Fruit fly (Drosophila melanogaster): ENCODE results near the gene PrBP.

Gene PrBP

dm6 chr2L:8694250-8694704 lies 8.5 kb upstream of the PrBP start (continued):
- TF ChIP-seq sob (GFP tag; IDR thresholded peaks at IDR 0.05) (peak; percentile 37; the same call in 1 of the 2 replicates), CG12155 (GFP tag; optimal IDR thresholded peaks at IDR 0.05) (no peak), rib (GFP tag; IDR thresholded peaks at IDR 0.05) (peak; percentile 52), CG17385 (GFP tag; optimal IDR thresholded peaks at IDR 0.05) (peak; percentile 15), ash1 (GFP tag; optimal IDR thresholded peaks at IDR 0.05) (peak; percentile 35), CG14441 (GFP tag; IDR thresholded peaks at IDR 0.05) (0 out of 2 replicates have a peak, but pooled peaks have one; percentile 14), CG6813 (GFP tag; optimal IDR thresholded peaks at IDR 0.05) (peak; percentile 6), NfI (GFP tag; optimal IDR thresholded peaks at IDR 0.05) (peak; percentile 11), CG10543 (GFP tag; optimal IDR thresholded peaks at IDR 0.05) (peak; percentile 87), Atf3 (GFP tag; optimal IDR thresholded peaks at IDR 0.05) (no peak), Deaf1 (tag; optimal IDR thresholded peaks at IDR 0.05) (peak; percentile 80), CG15514 (GFP tag; optimal IDR thresholded peaks at IDR 0.05) (peak; percentile 42), zfh1 (GFP tag; IDR thresholded peaks at IDR 0.05) (0 out of 3 replicates have a peak, but pooled peaks have one; percentile 45), B-H2 (GFP tag; optimal IDR thresholded peaks at IDR 0.05) (peak; percentile 12), chm (GFP tag; IDR thresholded peaks at IDR 0.05) (peak; percentile 63; the same call in 1 of the 2 replicates), CG32772 (GFP tag; IDR thresholded peaks at IDR 0.05) (0 out of 2 replicates have a peak, but pooled peaks have one; percentile 13), mld (GFP tag; IDR thresholded peaks at IDR 0.05; ENCODE audit: partially characterized antibody) (no peak), exex (tag; optimal IDR thresholded peaks at IDR 0.05) (peak; percentile 98), crp (GFP tag; optimal IDR thresholded peaks at IDR 0.05) (no peak), cg (GFP tag; optimal IDR thresholded peaks at IDR 0.05) (peak; percentile 24), kay (GFP tag; optimal IDR thresholded peaks at IDR 0.05) (peak; percentile 24), ATbp (GFP tag; optimal IDR thresholded peaks at IDR 0.05) (peak; percentile 30), CG31365 (tag; optimal IDR thresholded peaks at IDR 0.05) (peak; percentile 5), CrebB (tag; optimal IDR thresholded peaks at IDR 0.05) (peak; percentile 55), ci (GFP tag; IDR thresholded peaks at IDR 0.05) (peak; percentile 66; the same call in 2 of the 3 replicates), CG15011 (GFP tag; optimal IDR thresholded peaks at IDR 0.05) (peak; percentile 10), Stat92E (GFP tag; optimal IDR thresholded peaks at IDR 0.05) (peak in 1 of 3 experiments; percentile 6), h (optimal IDR thresholded peaks at IDR 0.05) (no peak), CG11560 (tag; IDR thresholded peaks at IDR 0.05) (no peak), CG12071 (GFP tag; optimal IDR thresholded peaks at IDR 0.05) (peak; percentile 19), CG7839 (tag; optimal IDR thresholded peaks at IDR 0.05) (peak; percentile 7), grn (GFP tag; optimal IDR thresholded peaks at IDR 0.05) (peak; percentile 56), tap (tag; optimal IDR thresholded peaks at IDR 0.05) (peak; percentile 48), wdn (GFP tag; IDR thresholded peaks at IDR 0.05) (0 out of 2 replicates have a peak, but pooled peaks have one; percentile 23), CG13894 (tag; optimal IDR thresholded peaks at IDR 0.05) (peak; percentile 91), dmrt99B (tag; optimal IDR thresholded peaks at IDR 0.05) (peak; percentile 22), CG31388 (GFP tag; optimal IDR thresholded peaks at IDR 0.05) (no peak), CG12219 (GFP tag; optimal IDR thresholded peaks at IDR 0.05) (peak; percentile 43), Pdp1 (GFP tag; optimal IDR thresholded peaks at IDR 0.05) (peak in 1 of 2 experiments; percentile 34), MTF-1 (GFP tag; optimal IDR thresholded peaks at IDR 0.05; ENCODE audit: borderline replicate concordance) (peak; percentile 12), sug (tag; optimal IDR thresholded peaks at IDR 0.05) (peak; percentile 97), CG15269 (tag; optimal IDR thresholded peaks at IDR 0.05) (no peak), gro (GFP tag; optimal IDR thresholded peaks at IDR 0.05) (peak; percentile 70), lov (optimal IDR thresholded peaks at IDR 0.05) (no peak), lov (GFP tag; IDR thresholded peaks at IDR 0.05) (no peak), CG5953 (GFP tag; IDR thresholded peaks at IDR 0.05) (0 out of 2 replicates have a peak, but pooled peaks have one; percentile 11), GATAe (GFP tag; conservative IDR thresholded peaks at IDR 0.05) (peak; percentile 43), Adf1 (GFP tag; IDR thresholded peaks at IDR 0.05) (peak; percentile 81), Hand (GFP tag; optimal IDR thresholded peaks at IDR 0.05) (peak; percentile 16)

Measured in whole organism, embryonic.